Worm (Caenorhabditis elegans): ENCODE data around the gene srw-43.

The srw-43 gene

ce11 chrV:16695499-16695898 is 9.7 kb downstream of the srw-43 start:
- TF ChIP-seq mep-1 (tag; optimal IDR thresholded peaks at IDR 0.05) (no peak), ceh-39 (tag; optimal IDR thresholded peaks at IDR 0.05) (no peak), tbx-8 (GFP tag; optimal IDR thresholded peaks at IDR 0.05) (no peak), unc-62 (GFP tag; optimal IDR thresholded peaks at IDR 0.05) (no peak), ztf-11 (tag; optimal IDR thresholded peaks at IDR 0.05) (no peak), unc-120 (tag; optimal IDR thresholded peaks at IDR 0.05; ENCODE audit: poor library complexity, severe bottlenecking) (no peak), pha-4 (tag; optimal IDR thresholded peaks at IDR 0.05) (no peak), bed-3 (GFP tag; optimal IDR thresholded peaks at IDR 0.05) (no peak), elt-3 (tag; optimal IDR thresholded peaks at IDR 0.05) (no peak), lin-13 (tag; optimal IDR thresholded peaks at IDR 0.05) (no peak)

ce11 chrV:16697178-16697577 is 11.4 kb downstream of the srw-43 start, which contains the start of gene srw-41:
TSS of gene srw-41 (plus strand) at chrV:16697478.
- TF ChIP-seq ceh-83 (GFP tag; optimal IDR thresholded peaks at IDR 0.05) = no peak
- no peak for TF ChIP-seq ceh-39 (tag; optimal IDR thresholded peaks at IDR 0.05)
- TF ChIP-seq unc-39 (tag; optimal IDR thresholded peaks at IDR 0.05) = no peak
- TF ChIP-seq lin-32 (GFP tag; optimal IDR thresholded peaks at IDR 0.05) = no peak
- no peak for TF ChIP-seq zip-8 (tag; optimal IDR thresholded peaks at IDR 0.05)
- no peak for TF ChIP-seq cnd-1 (tag; optimal IDR thresholded peaks at IDR 0.05)
- no peak for TF ChIP-seq sptf-1 (tag; optimal IDR thresholded peaks at IDR 0.05)
- TF ChIP-seq nhr-12 (tag; optimal IDR thresholded peaks at IDR 0.05) = no peak
- TF ChIP-seq elt-1 (tag; optimal IDR thresholded peaks at IDR 0.05; ENCODE audit: borderline replicate concordance, insufficient read depth) = no peak

ce11 chrV:16699752-16700259 is 14.0 kb downstream of the srw-43 start, which contains the start of gene Y70C5C.1:
TSS of gene Y70C5C.1 (plus strand) at chrV:16700209.
- TF ChIP-seq tbx-8 (GFP tag; optimal IDR thresholded peaks at IDR 0.05) = no peak
- TF ChIP-seq nhr-76 (tag; optimal IDR thresholded peaks at IDR 0.05) = no peak
- peak; percentile 10 for TF ChIP-seq ceh-43 (GFP tag; optimal IDR thresholded peaks at IDR 0.05)
- peak; percentile 32 for TF ChIP-seq M03D4.4 (tag; optimal IDR thresholded peaks at IDR 0.05)
- TF ChIP-seq elt-1 (tag; optimal IDR thresholded peaks at IDR 0.05; ENCODE audit: borderline replicate concordance, insufficient read depth) = no peak
- no peak for TF ChIP-seq hlh-1 (tag; optimal IDR thresholded peaks at IDR 0.05)
- TF ChIP-seq unc-120 (tag; optimal IDR thresholded peaks at IDR 0.05; ENCODE audit: poor library complexity, severe bottlenecking) = no peak
- TF ChIP-seq sptf-1 (tag; optimal IDR thresholded peaks at IDR 0.05) = peak; percentile 79
- TF ChIP-seq ces-1 (GFP tag; optimal IDR thresholded peaks at IDR 0.05) = no peak
- TF ChIP-seq flh-1 (GFP tag; optimal IDR thresholded peaks at IDR 0.05) = peak; percentile 12
- no peak for TF ChIP-seq nhr-28 (tag; optimal IDR thresholded peaks at IDR 0.05)
- peak; percentile 32 for TF ChIP-seq cnd-1 (tag; optimal IDR thresholded peaks at IDR 0.05)
- TF ChIP-seq blmp-1 (tag; optimal IDR thresholded peaks at IDR 0.05) = no peak
- TF ChIP-seq sem-2 (GFP tag; optimal IDR thresholded peaks at IDR 0.05) = peak; percentile 1
- peak; percentile 80 for TF ChIP-seq mls-2 (tag; optimal IDR thresholded peaks at IDR 0.05)
- no peak for TF ChIP-seq nhr-237 (tag; optimal IDR thresholded peaks at IDR 0.05)
- TF ChIP-seq bed-3 (GFP tag; optimal IDR thresholded peaks at IDR 0.05) = peak; percentile 49
- no peak for TF ChIP-seq ham-2 (GFP tag; optimal IDR thresholded peaks at IDR 0.05)
- no peak for TF ChIP-seq lin-13 (tag; optimal IDR thresholded peaks at IDR 0.05)
- no peak for TF ChIP-seq pha-4 (tag; optimal IDR thresholded peaks at IDR 0.05)
- TF ChIP-seq snpc-4 (tag; optimal IDR thresholded peaks at IDR 0.05) = no peak
- no peak for TF ChIP-seq unc-39 (tag; optimal IDR thresholded peaks at IDR 0.05)
- no peak for TF ChIP-seq zip-8 (tag; optimal IDR thresholded peaks at IDR 0.05)
- no peak for TF ChIP-seq elt-3 (tag; optimal IDR thresholded peaks at IDR 0.05)
- TF ChIP-seq drap-1 (GFP tag; optimal IDR thresholded peaks at IDR 0.05) = peak; percentile 51
- no peak for TF ChIP-seq ztf-11 (tag; optimal IDR thresholded peaks at IDR 0.05)
- no peak for TF ChIP-seq nhr-2 (tag; optimal IDR thresholded peaks at IDR 0.05)
- TF ChIP-seq ceh-83 (GFP tag; optimal IDR thresholded peaks at IDR 0.05) = peak; percentile 14
- no peak for TF ChIP-seq mep-1 (tag; optimal IDR thresholded peaks at IDR 0.05)
- TF ChIP-seq nhr-12 (tag; optimal IDR thresholded peaks at IDR 0.05) = no peak
- peak; percentile 16 for TF ChIP-seq lin-32 (GFP tag; optimal IDR thresholded peaks at IDR 0.05)
- no peak for TF ChIP-seq unc-62 (GFP tag; optimal IDR thresholded peaks at IDR 0.05)
- no peak for TF ChIP-seq lsy-2 (tag; optimal IDR thresholded peaks at IDR 0.05)
- TF ChIP-seq ceh-39 (tag; optimal IDR thresholded peaks at IDR 0.05) = no peak
- TF ChIP-seq mab-5 (tag; optimal IDR thresholded peaks at IDR 0.05) = no peak

Data from whole organism, mixed stage, embryonic.